Fruit fly (Drosophila melanogaster) whole organism, pupa: ENCODE measurements around the gene CG42597.

Experiments used
- CG10348 ChIP-seq: fragments of 200-800 bp; sonication (Bioruptor generic); IDR thresholded peaks from 2 replicates; pipeline ENCODE4 v1.3.6; 2022; ENCODE audit warnings: missing biosample characterization, missing genetic modification characterization
- CG15710 ChIP-seq: fragments of 200-800 bp; sonication (Bioruptor generic); optimal IDR thresholded peaks from 2 replicates; lab custom pipeline; 2018; ENCODE audit warnings: missing biosample characterization, mild to moderate bottlenecking, missing genetic modification characterization, moderate library complexity
- CG17806 ChIP-seq: fragments of 200-800 bp; sonication (Bioruptor generic); optimal IDR thresholded peaks from 2 replicates; lab custom pipeline; 2018; ENCODE audit warnings: missing biosample characterization, mild to moderate bottlenecking, missing genetic modification characterization, moderate library complexity
- CG32121 ChIP-seq: fragments of 200-800 bp; sonication (Bioruptor generic); IDR thresholded peaks from 2 replicates; pipeline ENCODE4 v1.3.6; 2022; ENCODE audit warnings: missing biosample characterization, missing genetic modification characterization
- CG4496 ChIP-seq: fragments of 200-800 bp; sonication (Bioruptor generic); IDR thresholded peaks from 3 replicates; pipeline ENCODE4 v1.3.6; 2022; ENCODE audit warnings: missing biosample characterization, missing genetic modification characterization
- CG9948 ChIP-seq: fragments of 200-800 bp; sonication (Bioruptor generic); optimal IDR thresholded peaks from 2 replicates; lab custom pipeline; 2018; ENCODE audit warnings: missing biosample characterization, mild to moderate bottlenecking, missing genetic modification characterization, moderate library complexity
- EcR ChIP-seq: fragments of 200-800 bp; sonication (Bioruptor generic); optimal IDR thresholded peaks from 3 replicates; lab custom pipeline; 2019; ENCODE audit warnings: missing biosample characterization, missing genetic modification characterization, mild to moderate bottlenecking, moderate library complexity, missing genetic modification reagents
- Ets98B ChIP-seq: fragments of 200-800 bp; sonication (Bioruptor generic); IDR thresholded peaks from 2 replicates; pipeline ENCODE4 v1.3.6; 2022; ENCODE audit warnings: missing biosample characterization, missing genetic modification characterization
- Pif1B ChIP-seq: fragments of 200-800 bp; sonication (Bioruptor generic); optimal IDR thresholded peaks from 3 replicates; lab custom pipeline; 2016; ENCODE audit warnings: missing biosample characterization, missing genetic modification characterization
- Snoo ChIP-seq: fragments of 200-800 bp; sonication (Bioruptor generic); optimal IDR thresholded peaks from 3 replicates; lab custom pipeline; 2017; ENCODE audit warnings: missing biosample characterization, mild to moderate bottlenecking, missing genetic modification characterization, inconsistent platforms

The CG42597 gene

DNA sequence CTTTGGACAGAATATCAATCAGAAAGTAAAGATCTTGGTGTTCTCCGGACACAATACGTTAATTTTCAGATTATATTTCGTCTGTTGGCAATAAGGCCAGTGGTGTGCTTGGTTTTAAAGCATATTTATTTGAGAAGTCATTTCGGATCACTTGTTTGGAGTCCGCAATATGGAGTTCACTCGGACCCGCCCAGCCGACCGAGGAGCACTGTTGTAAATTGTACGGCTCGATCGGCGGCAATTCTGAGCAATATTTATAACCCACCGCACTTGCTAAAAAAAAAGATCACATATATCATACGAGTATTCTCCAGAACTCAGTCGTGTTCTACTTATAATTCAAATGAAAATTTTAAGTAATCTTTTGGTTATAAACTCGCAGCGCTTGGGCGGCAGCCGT lies 50.3 kb downstream of the CG42597 start, which contains the start of gene CG31693:
TSS of gene CG31693 (plus strand) at position 301 of the 400 bp plus-strand sequence.
- TF ChIP-seq Pif1B (GFP tag; lab: Kevin White, UChicago) (no peak), EcR (GFP tag; lab: Kevin White, UChicago) (no peak), CG17806 (tag; lab: Kevin White, UChicago) (no peak), CG10348 (GFP tag; lab: Robert Waterston, UW) (no peak), CG15710 (no peak), CG9948 (tag; lab: Kevin White, UChicago) (no peak), CG32121 (GFP tag; lab: Robert Waterston, UW) (no peak), CG4496 (GFP tag; lab: Robert Waterston, UW) (no peak), Snoo (tag; lab: Kevin White, UChicago) (no peak), Ets98B (no peak)
